Worm (Caenorhabditis elegans) whole organism, L3 larva: ENCODE data around the gene letm-1.
A peak's percentile ranks its signal among the peaks of the same experiment; 100 is the strongest.

Experiments
- R02D3.7 ChIP-seq: fragments of 150-350 bp; optimal IDR thresholded peaks from 2 replicates; lab custom pipeline; 2014; ENCODE audit warnings: missing biosample characterization, missing genetic modification characterization
- aly-2 ChIP-seq: fragments of 150-350 bp; optimal IDR thresholded peaks from 2 replicates; lab custom pipeline; 2014; ENCODE audit warnings: missing biosample characterization, missing genetic modification characterization
- ama-1 ChIP-seq: fragments of 150-350 bp; optimal IDR thresholded peaks from 2 replicates; lab custom pipeline; 2018
- ceh-16 ChIP-seq: sonication (generic microtip); optimal IDR thresholded peaks from 2 replicates; lab custom pipeline; 2017; ENCODE audit warnings: missing biosample characterization, missing genetic modification characterization
- ceh-28 ChIP-seq: fragments of 150-350 bp; optimal IDR thresholded peaks from 2 replicates; lab custom pipeline; 2014; ENCODE audit warnings: missing biosample characterization, missing genetic modification reagents, missing genetic modification characterization
- ceh-82 ChIP-seq: fragments of 150-350 bp; optimal IDR thresholded peaks from 2 replicates; lab custom pipeline; 2014; ENCODE audit warnings: missing biosample characterization, missing genetic modification characterization
- egl-27 ChIP-seq: sonication (generic microtip); optimal IDR thresholded peaks from 4 replicates; lab custom pipeline; 2017; ENCODE audit warnings: missing biosample characterization, missing genetic modification reagents, missing genetic modification characterization
- egl-5 ChIP-seq: fragments of 150-350 bp; optimal IDR thresholded peaks from 2 replicates; lab custom pipeline; 2017; ENCODE audit warnings: missing biosample characterization, missing genetic modification reagents, missing genetic modification characterization, inconsistent platforms
- elt-2 ChIP-seq: sonication (generic microtip); optimal IDR thresholded peaks from 2 replicates; lab custom pipeline; 2016; ENCODE audit warnings: missing genetic modification reagents, mild to moderate bottlenecking, missing genetic modification characterization, missing compliant biosample characterization
- fkh-10 ChIP-seq: sonication (generic microtip); optimal IDR thresholded peaks from 2 replicates; lab custom pipeline; 2017; ENCODE audit warnings: missing biosample characterization, missing genetic modification reagents, missing genetic modification characterization
- fkh-2 ChIP-seq: fragments of 150-350 bp; optimal IDR thresholded peaks from 2 replicates; lab custom pipeline; 2014; ENCODE audit warnings: missing biosample characterization, missing genetic modification reagents, missing genetic modification characterization
- fos-1 ChIP-seq: fragments of 150-350 bp; optimal IDR thresholded peaks from 2 replicates; lab custom pipeline; 2014; ENCODE audit warnings: missing biosample characterization, missing genetic modification characterization
- hmg-11 ChIP-seq: sonication (generic microtip); optimal IDR thresholded peaks from 2 replicates; lab custom pipeline; 2016; ENCODE audit warnings: missing genetic modification characterization, missing compliant biosample characterization
- jun-1 ChIP-seq: fragments of 150-350 bp; optimal IDR thresholded peaks from 2 replicates; lab custom pipeline; 2014; ENCODE audit warnings: missing biosample characterization, missing genetic modification reagents, missing genetic modification characterization
- lin-15B ChIP-seq: fragments of 150-350 bp; optimal IDR thresholded peaks from 2 replicates; lab custom pipeline; 2014; ENCODE audit warnings: missing biosample characterization, missing genetic modification characterization
- lin-39 ChIP-seq: fragments of 150-350 bp; optimal IDR thresholded peaks from 2 replicates; lab custom pipeline; 2018; ENCODE audit warnings: missing biosample characterization, missing genetic modification reagents, missing genetic modification characterization
- lsy-12 ChIP-seq: sonication (generic microtip); optimal IDR thresholded peaks from 2 replicates; lab custom pipeline; 2016; ENCODE audit warnings: mild to moderate bottlenecking, missing genetic modification characterization, missing compliant biosample characterization
- mdl-1 ChIP-seq: fragments of 150-350 bp; optimal IDR thresholded peaks from 2 replicates; lab custom pipeline; 2014; ENCODE audit warnings: missing biosample characterization, missing genetic modification characterization
- mml-1 ChIP-seq: fragments of 150-350 bp; sonication (generic microtip); optimal IDR thresholded peaks from 3 replicates; lab custom pipeline; 2014; ENCODE audit warnings: missing biosample characterization, missing genetic modification characterization
- nfya-1 ChIP-seq: sonication (generic microtip); optimal IDR thresholded peaks from 2 replicates; lab custom pipeline; 2017; ENCODE audit warnings: missing genetic modification characterization, mild to moderate bottlenecking, missing compliant biosample characterization, antibody characterized with exemption, moderate library complexity; ENCODE audit not compliant: insufficient read depth
- nhr-11 ChIP-seq: fragments of 150-350 bp; optimal IDR thresholded peaks from 2 replicates; lab custom pipeline; 2014; ENCODE audit warnings: missing biosample characterization, missing genetic modification characterization
- nhr-12 ChIP-seq: fragments of 150-350 bp; optimal IDR thresholded peaks from 2 replicates; lab custom pipeline; 2014; ENCODE audit warnings: missing biosample characterization, missing genetic modification characterization
- nhr-23 ChIP-seq: fragments of 150-350 bp; optimal IDR thresholded peaks from 2 replicates; lab custom pipeline; 2014; ENCODE audit warnings: missing biosample characterization, missing genetic modification reagents, missing genetic modification characterization
- nhr-25 ChIP-seq: sonication (generic microtip); optimal IDR thresholded peaks from 2 replicates; lab custom pipeline; 2017; ENCODE audit warnings: missing biosample characterization, missing genetic modification characterization
- nhr-76 ChIP-seq: fragments of 150-350 bp; sonication (generic microtip); optimal IDR thresholded peaks from 5 replicates; lab custom pipeline; 2014; ENCODE audit warnings: missing biosample characterization, missing genetic modification characterization
- nhr-77 ChIP-seq: fragments of 150-350 bp; optimal IDR thresholded peaks from 2 replicates; lab custom pipeline; 2014; ENCODE audit warnings: missing biosample characterization, missing genetic modification characterization
- pha-4 ChIP-seq: fragments of 150-350 bp; optimal IDR thresholded peaks from 2 replicates; lab custom pipeline; 2014; ENCODE audit warnings: missing biosample characterization, missing genetic modification reagents, missing genetic modification characterization
- pqm-1 ChIP-seq: fragments of 150-350 bp; optimal IDR thresholded peaks from 2 replicates; lab custom pipeline; 2017; ENCODE audit warnings: missing biosample characterization, missing genetic modification characterization, inconsistent platforms
- skn-1 ChIP-seq: fragments of 150-350 bp; optimal IDR thresholded peaks from 2 replicates; lab custom pipeline; 2014; ENCODE audit warnings: missing biosample characterization, missing genetic modification characterization
- snpc-4 ChIP-seq: fragments of 150-350 bp; optimal IDR thresholded peaks from 2 replicates; lab custom pipeline; 2014; ENCODE audit warnings: missing biosample characterization, missing genetic modification characterization
- tbx-2 ChIP-seq: sonication (generic microtip); optimal IDR thresholded peaks from 2 replicates; lab custom pipeline; 2016; ENCODE audit warnings: mild to moderate bottlenecking, missing genetic modification characterization, missing compliant biosample characterization
- unc-62 ChIP-seq: fragments of 150-350 bp; sonication (generic microtip); optimal IDR thresholded peaks from 4 replicates; lab custom pipeline; 2014; ENCODE audit warnings: missing biosample characterization, missing genetic modification reagents, missing genetic modification characterization
- ztf-11 ChIP-seq: fragments of 150-350 bp; optimal IDR thresholded peaks from 2 replicates; lab custom pipeline; 2014; ENCODE audit warnings: missing biosample characterization, missing genetic modification characterization

letm-1 gene

DNA sequence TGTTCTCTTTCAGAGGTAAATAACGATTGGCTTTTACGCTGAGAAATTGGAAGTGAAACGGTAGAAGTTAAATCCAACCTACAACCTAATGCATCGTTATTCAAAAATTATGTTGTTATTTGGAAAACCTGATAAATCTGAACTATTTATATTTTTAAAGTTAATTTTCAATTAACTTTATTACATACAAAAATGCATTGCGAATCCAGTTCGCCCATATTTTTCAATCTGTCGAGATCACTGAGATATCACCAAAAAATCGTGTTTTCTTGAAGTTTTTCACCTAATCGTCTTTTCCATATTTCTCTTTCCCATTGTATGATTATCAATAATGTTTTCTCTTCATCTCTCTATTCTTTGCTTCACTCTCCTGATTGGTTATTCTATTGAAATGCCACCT lies 40.4 kb upstream of the letm-1 start, which contains the start of gene F53F4.15:
Gene F53F4.15, plus strand, starts transcription at position 301 of the 400 bp plus-strand sequence.
- TF ChIP-seq fos-1 (tag; lab: Kevin White, UChicago) (no peak), ceh-82 (tag; lab: Kevin White, UChicago) (no peak), pqm-1 (no peak), nhr-76 (tag; lab: Kevin White, UChicago) (no peak), nhr-77 (no peak), fkh-10 (GFP tag; lab: Kevin White, UChicago) (no peak), hmg-11 (no peak), ztf-11 (tag; lab: Kevin White, UChicago) (no peak)

- TF ChIP-seq mdl-1 (tag; lab: Kevin White, UChicago), result no peak
- TF ChIP-seq fos-1 (tag; lab: Kevin White, UChicago), result no peak
- TF ChIP-seq lsy-12 (tag; lab: Kevin White, UChicago), result no peak
- no peak for TF ChIP-seq fkh-2 (tag; lab: Kevin White, UChicago)
- no peak for TF ChIP-seq ama-1 (lab: Kevin White, UChicago)
- no peak for TF ChIP-seq nhr-77
- no peak for TF ChIP-seq unc-62 (GFP tag; lab: Kevin White, UChicago)
- TF ChIP-seq mml-1 (tag; lab: Kevin White, UChicago), result no peak
- TF ChIP-seq pha-4 (tag; lab: Kevin White, UChicago), result no peak
- no peak for TF ChIP-seq skn-1 (tag; lab: Kevin White, UChicago)
- TF ChIP-seq pqm-1, result no peak
Measured at ce11 chrV:13621720-13622119, 39.3 kb upstream of the letm-1 start, which contains the start of gene F53F4.16. F53F4.16 (minus strand) TSS chrV:13621820.

- TF ChIP-seq lin-15B (tag; lab: Kevin White, UChicago), result no peak
- TF ChIP-seq tbx-2 (tag; lab: Kevin White, UChicago), result no peak
- TF ChIP-seq ztf-11 (tag; lab: Kevin White, UChicago), result no peak
- TF ChIP-seq elt-2 (tag; lab: Kevin White, UChicago), result no peak
- TF ChIP-seq nhr-11 (tag; lab: Kevin White, UChicago), result no peak
- no peak for TF ChIP-seq aly-2
Measured at ce11 chrV:13624424-13624823, 36.6 kb upstream of the letm-1 start, which contains the start of gene F53F4.11. F53F4.11 (minus strand) TSS chrV:13624524.

ce11 chrV:13625517-13626097 lies 35.5 kb upstream of the letm-1 start, which contains the start of the genes nduv-2 and F53F4.12:
nduv-2 (minus strand) TSS chrV:13625567.
F53F4.12 (plus strand) TSS chrV:13626047.
- peak; percentile 89 for TF ChIP-seq lin-15B (tag; lab: Kevin White, UChicago)
- TF ChIP-seq nhr-23 (tag; lab: Kevin White, UChicago), result no peak
- no peak for TF ChIP-seq fkh-2 (tag; lab: Kevin White, UChicago)
- TF ChIP-seq tbx-2 (tag; lab: Kevin White, UChicago), result no peak
- TF ChIP-seq R02D3.7 (tag; lab: Kevin White, UChicago), result peak; percentile 86
- peak; percentile 1 for TF ChIP-seq pqm-1
- no peak for TF ChIP-seq egl-5 (tag; lab: Kevin White, UChicago)
- no peak for TF ChIP-seq nhr-11 (tag; lab: Kevin White, UChicago)
- no peak for TF ChIP-seq elt-2 (tag; lab: Kevin White, UChicago)
- TF ChIP-seq mml-1 (tag; lab: Kevin White, UChicago), result no peak
- no peak for TF ChIP-seq unc-62 (GFP tag; lab: Kevin White, UChicago)
- TF ChIP-seq egl-27 (tag; lab: Kevin White, UChicago), result no peak
- peak; percentile 10 for TF ChIP-seq nhr-25 (tag; lab: Kevin White, UChicago)
- peak; percentile 13 for TF ChIP-seq snpc-4
- peak; percentile 64 for TF ChIP-seq hmg-11
- no peak for TF ChIP-seq nfya-1
- TF ChIP-seq nhr-12, result no peak
- no peak for TF ChIP-seq ceh-16 (tag; lab: Kevin White, UChicago)
- no peak for TF ChIP-seq jun-1 (tag; lab: Kevin White, UChicago)

- TF ChIP-seq lin-39, result peak; percentile 4
- no peak for TF ChIP-seq nhr-23 (tag; lab: Kevin White, UChicago)
- no peak for TF ChIP-seq ceh-82 (tag; lab: Kevin White, UChicago)
- no peak for TF ChIP-seq fos-1 (tag; lab: Kevin White, UChicago)
- peak; percentile 35 for TF ChIP-seq egl-5 (tag; lab: Kevin White, UChicago)
- no peak for TF ChIP-seq pha-4 (tag; lab: Kevin White, UChicago)
- TF ChIP-seq ceh-28 (tag; lab: Kevin White, UChicago), result no peak
Measured at ce11 chrV:13627103-13627623, 33.9 kb upstream of the letm-1 start, which contains the start of gene sde-2. sde-2 (plus strand) TSS chrV:13627573.
